Fruit fly (Drosophila melanogaster) whole organism: ENCODE measurements around the gene PXo.

Experiments used
- CG8478 ChIP-seq: fragments of >200 bp; optimal IDR thresholded peaks from 2 replicates; lab custom pipeline; 2018; ENCODE audit warnings: inconsistent platforms
- Dll ChIP-seq: fragments of >200 bp; optimal IDR thresholded peaks from 2 replicates; lab custom pipeline; 2017
- EcR ChIP-seq, 2 experiments: fragments of >200 bp; optimal IDR thresholded peaks; 2 replicates each; lab custom pipeline; 2017; ENCODE audit warnings: missing biosample characterization in 2 of 2, missing genetic modification characterization in 2 of 2, missing genetic modification reagents in 2 of 2
- pan ChIP-seq: fragments of >200 bp; optimal IDR thresholded peaks from 2 replicates; lab custom pipeline; 2017
- psq ChIP-seq: fragments of >200 bp; optimal IDR thresholded peaks from 2 replicates; lab custom pipeline; 2017
- usp ChIP-seq: fragments of >200 bp; optimal IDR thresholded peaks from 2 replicates; lab custom pipeline; 2017; ENCODE audit warnings: missing biosample characterization, missing genetic modification characterization, mixed read lengths

The PXo gene

dm6 chr3L:5881310-5882208, 39.6 kb downstream of the PXo start:
- TF ChIP-seq Dll (lab: Kevin White, UChicago): no peak
- no peak for TF ChIP-seq pan (lab: Kevin White, UChicago)
- no peak for TF ChIP-seq psq (lab: Kevin White, UChicago)
- TF ChIP-seq EcR (GFP tag; optimal IDR thresholded peaks at IDR 0.05; lab: Kevin White, UChicago): no peak
- no peak for TF ChIP-seq CG8478 (lab: Kevin White, UChicago)
- no peak for TF ChIP-seq usp (GFP tag; lab: Kevin White, UChicago)

dm6 chr3L:5878734-5879291, 42.3 kb downstream of the PXo start:
- no peak for TF ChIP-seq Dll (lab: Kevin White, UChicago)
- no peak for TF ChIP-seq CG8478 (lab: Kevin White, UChicago)
- TF ChIP-seq pan (lab: Kevin White, UChicago): no peak
- TF ChIP-seq EcR (GFP tag; optimal IDR thresholded peaks at IDR 0.05; lab: Kevin White, UChicago): no peak

- TF ChIP-seq usp (GFP tag; lab: Kevin White, UChicago): no peak
Observed at dm6 chr3L:5873011-5873410, 48.1 kb downstream of the PXo start, which contains the start of gene CG18586. TSS of gene CG18586 (plus strand) at chr3L:5873311.

dm6 chr3L:5871201-5871600, 49.9 kb downstream of the PXo start, which contains the start of gene CG5568:
TSS of gene CG5568 (plus strand) at chr3L:5871501.
- TF ChIP-seq EcR (GFP tag; optimal IDR thresholded peaks at IDR 0.05; lab: Kevin White, UChicago): no peak
- TF ChIP-seq psq (lab: Kevin White, UChicago): no peak
- TF ChIP-seq CG8478 (lab: Kevin White, UChicago): no peak
- no peak for TF ChIP-seq usp (GFP tag; lab: Kevin White, UChicago)
- TF ChIP-seq pan (lab: Kevin White, UChicago): no peak
- TF ChIP-seq Dll (lab: Kevin White, UChicago): no peak

dm6 chr3L:5869614-5870204, 51.4 kb downstream of the PXo start:
- no peak for TF ChIP-seq CG8478 (lab: Kevin White, UChicago)
- TF ChIP-seq psq (lab: Kevin White, UChicago): no peak
- TF ChIP-seq usp (GFP tag; lab: Kevin White, UChicago): no peak
- no peak for TF ChIP-seq EcR (GFP tag; optimal IDR thresholded peaks at IDR 0.05; lab: Kevin White, UChicago)
- no peak for TF ChIP-seq Dll (lab: Kevin White, UChicago)
- TF ChIP-seq pan (lab: Kevin White, UChicago): no peak
